Worm (Caenorhabditis elegans): ENCODE measurements around the gene eor-2.
A peak's percentile ranks its signal among the peaks of the same experiment; 100 is the strongest.

The eor-2 gene

ce11 chrX:14610093-14610763, 7.4 kb downstream of the eor-2 start:
- TF ChIP-seq fos-1 (tag; optimal IDR thresholded peaks at IDR 0.05) (peak; percentile 9), zag-1 (tag; optimal IDR thresholded peaks at IDR 0.05) (peak; percentile 20), alr-1 (tag; optimal IDR thresholded peaks at IDR 0.05) (no peak), nhr-6 (tag; optimal IDR thresholded peaks at IDR 0.05) (peak; percentile 16), F13H6.1 (tag; optimal IDR thresholded peaks at IDR 0.05) (no peak), lin-11 (tag; optimal IDR thresholded peaks at IDR 0.05) (peak; percentile 42), nhr-129 (tag; optimal IDR thresholded peaks at IDR 0.05) (peak; percentile 74), sma-9 (GFP tag; optimal IDR thresholded peaks at IDR 0.05) (peak; percentile 72), sma-9 (tag; optimal IDR thresholded peaks at IDR 0.05) (no peak), mdl-1 (tag; optimal IDR thresholded peaks at IDR 0.05) (peak; percentile 44 to 83), sma-3 (GFP tag; optimal IDR thresholded peaks at IDR 0.05) (peak; percentile 13), lsy-2 (tag; optimal IDR thresholded peaks at IDR 0.05) (peak in 1 of 2 experiments; percentile 12), aly-2 (tag; optimal IDR thresholded peaks at IDR 0.05) (no peak), blmp-1 (tag; optimal IDR thresholded peaks at IDR 0.05; ENCODE audit: insufficient read depth) (peak; percentile 24), nhr-21 (tag; optimal IDR thresholded peaks at IDR 0.05) (peak; percentile 26), unc-55 (GFP tag; optimal IDR thresholded peaks at IDR 0.05) (peak; percentile 59)

- TF ChIP-seq ztf-4 (tag; optimal IDR thresholded peaks at IDR 0.05) (no peak), nhr-11 (tag; optimal IDR thresholded peaks at IDR 0.05) (no peak), sem-4 (tag; optimal IDR thresholded peaks at IDR 0.05) (no peak), nhr-129 (tag; optimal IDR thresholded peaks at IDR 0.05) (no peak), egl-27 (tag; optimal IDR thresholded peaks at IDR 0.05) (no peak), mbf-1 (tag; optimal IDR thresholded peaks at IDR 0.05) (no peak), nhr-77 (tag; optimal IDR thresholded peaks at IDR 0.05) (no peak), peb-1 (tag; optimal IDR thresholded peaks at IDR 0.05) (no peak), lin-11 (tag; optimal IDR thresholded peaks at IDR 0.05) (no peak), elt-3 (tag; optimal IDR thresholded peaks at IDR 0.05) (no peak), nhr-23 (tag; optimal IDR thresholded peaks at IDR 0.05) (no peak), fos-1 (tag; optimal IDR thresholded peaks at IDR 0.05) (no peak), alr-1 (tag; optimal IDR thresholded peaks at IDR 0.05) (no peak)
Observed at ce11 chrX:14611074-14611473, 8.3 kb downstream of the eor-2 start, which contains the start of gene rbc-1. Gene rbc-1 (plus strand): TSS chrX:14611374.

- TF ChIP-seq gmeb-1 (tag; optimal IDR thresholded peaks at IDR 0.05) (no peak), ztf-11 (tag; optimal IDR thresholded peaks at IDR 0.05) (no peak), unc-55 (GFP tag; optimal IDR thresholded peaks at IDR 0.05) (no peak), blmp-1 (tag; optimal IDR thresholded peaks at IDR 0.05; ENCODE audit: insufficient read depth) (no peak), nhr-10 (tag; optimal IDR thresholded peaks at IDR 0.05) (no peak), nhr-25 (tag; optimal IDR thresholded peaks at IDR 0.05) (no peak), R02D3.7 (tag; optimal IDR thresholded peaks at IDR 0.05) (no peak)
Observed at ce11 chrX:14621207-14621606, 18.4 kb downstream of the eor-2 start.

- TF ChIP-seq fos-1 (tag; optimal IDR thresholded peaks at IDR 0.05) (no peak), nhr-12 (tag; optimal IDR thresholded peaks at IDR 0.05) (no peak), elt-3 (tag; optimal IDR thresholded peaks at IDR 0.05) (no peak)
Observed at ce11 chrX:14628816-14629215, 26.0 kb downstream of the eor-2 start, which contains the start of gene F54E4.2. Gene F54E4.2 (minus strand): TSS chrX:14628916.

ce11 chrX:14633679-14634078, 30.9 kb downstream of the eor-2 start:
- TF ChIP-seq sma-9 (GFP tag; optimal IDR thresholded peaks at IDR 0.05) = peak; percentile 8
- no peak for TF ChIP-seq sma-9 (tag; optimal IDR thresholded peaks at IDR 0.05)
- no peak for TF ChIP-seq sem-4 (tag; optimal IDR thresholded peaks at IDR 0.05)

- TF ChIP-seq egl-27 (tag; optimal IDR thresholded peaks at IDR 0.05) = no peak
Observed at ce11 chrX:14636157-14636556, 33.3 kb downstream of the eor-2 start, which contains the start of gene F54E4.3. Gene F54E4.3 (minus strand): TSS chrX:14636421.

Data from whole organism, L2 larva.